Fruit fly (Drosophila melanogaster): ENCODE results near the gene Oseg5.

- TF ChIP-seq CG5204 (GFP tag; optimal IDR thresholded peaks at IDR 0.05) (no peak), CG1620 (GFP tag; optimal IDR thresholded peaks at IDR 0.05) (no peak), CG14711 (tag; optimal IDR thresholded peaks at IDR 0.05) (no peak), pad (GFP tag; optimal IDR thresholded peaks at IDR 0.05) (no peak)
Observed at dm6 chr2L:20818432-20818831, 17.2 kb downstream of the Oseg5 start, which contains the start of gene CheB38a.
